Fruit fly (Drosophila melanogaster): ENCODE results near the gene sals.

Gene sals

dm6 chr3R:11402894-11403293 lies 48.7 kb downstream of the sals start:
- TF ChIP-seq CG12605 (GFP tag; IDR thresholded peaks at IDR 0.05) = no peak
- no peak for TF ChIP-seq CG17806 (tag; optimal IDR thresholded peaks at IDR 0.05)
- no peak for TF ChIP-seq D1 (tag; optimal IDR thresholded peaks at IDR 0.05)
- TF ChIP-seq Snoo (tag; optimal IDR thresholded peaks at IDR 0.05) = no peak
- TF ChIP-seq CG34367 (tag; optimal IDR thresholded peaks at IDR 0.05) = no peak
- no peak for TF ChIP-seq Pif1B (GFP tag; optimal IDR thresholded peaks at IDR 0.05)
- TF ChIP-seq CG10348 (GFP tag; IDR thresholded peaks at IDR 0.05) = no peak
- no peak for TF ChIP-seq CG14655 (GFP tag; optimal IDR thresholded peaks at IDR 0.05)
- no peak for TF ChIP-seq gl (tag; optimal IDR thresholded peaks at IDR 0.05)
- TF ChIP-seq CG13204 (GFP tag; optimal IDR thresholded peaks at IDR 0.05) = no peak

- TF ChIP-seq Snoo (tag; optimal IDR thresholded peaks at IDR 0.05) = no peak
These were observed 56.0 kb downstream of the sals start for dm6 chr3R:11395541-11395940.

dm6 chr3R:11393896-11394295 lies 57.7 kb downstream of the sals start:
- TF ChIP-seq CG32121 (GFP tag; IDR thresholded peaks at IDR 0.05) = no peak
- TF ChIP-seq CG17806 (tag; optimal IDR thresholded peaks at IDR 0.05) = no peak
- TF ChIP-seq CG12605 (GFP tag; IDR thresholded peaks at IDR 0.05) = no peak
- TF ChIP-seq CG14655 (GFP tag; optimal IDR thresholded peaks at IDR 0.05) = no peak
- no peak for TF ChIP-seq CG8301 (tag; optimal IDR thresholded peaks at IDR 0.05)
- no peak for TF ChIP-seq Pif1A (GFP tag; optimal IDR thresholded peaks at IDR 0.05)
- no peak for TF ChIP-seq CG8159 (tag; optimal IDR thresholded peaks at IDR 0.05)

- TF ChIP-seq CG8301 (tag; optimal IDR thresholded peaks at IDR 0.05) (no peak), CG32121 (GFP tag; IDR thresholded peaks at IDR 0.05) (no peak)
These were observed 58.8 kb downstream of the sals start for dm6 chr3R:11392805-11393204.
